Fruit fly (Drosophila melanogaster) whole organism, wandering third instar larva: ENCODE measurements around the gene VhaM9.7-b.

ENCODE experiments used
- Abd-B ChIP-seq: fragments of >200 bp; optimal IDR thresholded peaks from 2 replicates; lab custom pipeline; 2017; ENCODE audit warnings: missing biosample characterization, missing genetic modification characterization
- CG9705 ChIP-seq: fragments of 200-800 bp; sonication (Bioruptor generic); optimal IDR thresholded peaks from 2 replicates; lab custom pipeline; 2018; ENCODE audit warnings: missing biosample characterization, mild to moderate bottlenecking, missing genetic modification characterization
- Dfd ChIP-seq: fragments of >200 bp; optimal IDR thresholded peaks from 2 replicates; lab custom pipeline; 2017; ENCODE audit warnings: missing biosample characterization, missing genetic modification characterization
- GATAd ChIP-seq: sonication (Bioruptor generic); optimal IDR thresholded peaks from 2 replicates; lab custom pipeline; 2016; ENCODE audit warnings: missing biosample characterization, missing genetic modification characterization
- Sp1 ChIP-seq: fragments of 200-800 bp; sonication (Bioruptor generic); optimal IDR thresholded peaks from 3 replicates; lab custom pipeline; 2019; ENCODE audit warnings: missing biosample characterization, mild to moderate bottlenecking, missing genetic modification characterization, moderate library complexity
- brk ChIP-seq: fragments of 200-800 bp; sonication (Bioruptor generic); optimal IDR thresholded peaks from 2 replicates; lab custom pipeline; 2016; ENCODE audit warnings: missing biosample characterization, mild to moderate bottlenecking, missing genetic modification characterization
- foxo ChIP-seq, 2 experiments: fragments of 200-800 bp; sonication (Bioruptor generic); optimal IDR thresholded peaks; 2 replicates in 1 of 2; 3 replicates in 1 of 2; lab custom pipeline; 2016 to 2017; ENCODE audit warnings: missing biosample characterization in 2 of 2, missing genetic modification characterization in 2 of 2
- pan ChIP-seq: fragments of >200 bp; optimal IDR thresholded peaks from 2 replicates; lab custom pipeline; 2017
- psq ChIP-seq: fragments of 200-800 bp; sonication (Bioruptor generic); optimal IDR thresholded peaks from 3 replicates; lab custom pipeline; 2017; ENCODE audit warnings: missing biosample characterization, mild to moderate bottlenecking, missing genetic modification characterization, moderate library complexity
- rgr ChIP-seq: fragments of 200-800 bp; sonication (Bioruptor generic); optimal IDR thresholded peaks from 3 replicates; lab custom pipeline; 2016; ENCODE audit warnings: missing biosample characterization, mild to moderate bottlenecking, missing genetic modification characterization
- usp ChIP-seq: fragments of >200 bp; optimal IDR thresholded peaks from 2 replicates; lab custom pipeline; 2017; ENCODE audit warnings: missing biosample characterization, missing genetic modification characterization
- woc ChIP-seq: sonication (Bioruptor generic); optimal IDR thresholded peaks from 2 replicates; lab custom pipeline; 2016; ENCODE audit warnings: missing biosample characterization, mild to moderate bottlenecking, missing genetic modification characterization

DNA sequence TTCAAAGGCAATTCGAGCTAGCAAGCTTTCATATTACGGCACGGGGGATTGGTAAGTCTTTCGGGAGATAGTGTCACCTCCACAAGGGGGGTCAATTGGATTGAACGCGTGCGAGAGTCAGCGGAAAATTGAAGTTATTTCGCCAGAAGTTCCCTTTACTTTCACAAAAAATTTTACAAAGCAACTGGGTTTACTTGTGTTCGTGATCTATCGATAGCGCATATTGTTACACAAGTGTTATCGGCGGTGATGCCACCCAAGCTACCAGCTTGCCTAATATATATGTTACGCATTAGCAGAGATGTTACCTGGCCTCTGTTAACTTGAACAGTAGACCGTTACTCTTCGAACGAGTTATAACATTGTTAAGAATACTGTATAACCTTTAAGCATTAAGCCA is 15.1 kb downstream of the VhaM9.7-b start, which contains the start of gene Wnk:
- TF ChIP-seq foxo (GFP tag; optimal IDR thresholded peaks at IDR 0.05; lab: Kevin White, UChicago) (no peak), CG9705 (GFP tag; lab: Kevin White, UChicago) (no peak), Dfd (GFP tag; lab: Kevin White, UChicago) (no peak), pan (lab: Kevin White, UChicago) (no peak), psq (no peak), GATAd (no peak), Sp1 (GFP tag; lab: Kevin White, UChicago) (no peak), brk (GFP tag; lab: Kevin White, UChicago) (no peak), usp (GFP tag; lab: Kevin White, UChicago) (no peak), Abd-B (GFP tag; lab: Kevin White, UChicago) (no peak), woc (GFP tag; lab: Kevin White, UChicago) (no peak), rgr (GFP tag; lab: Kevin White, UChicago) (no peak)
